Fruit fly (Drosophila melanogaster) whole organism, pupa: Measurements from ENCODE around the gene Hnf4.

Source experiments
- CG34367 ChIP-seq: fragments of 200-800 bp; sonication (Bioruptor generic); optimal IDR thresholded peaks from 2 replicates; lab custom pipeline; 2018; ENCODE audit warnings: missing biosample characterization, mild to moderate bottlenecking, missing genetic modification characterization
- gl ChIP-seq: fragments of 200-800 bp; sonication (Bioruptor generic); optimal IDR thresholded peaks from 2 replicates; lab custom pipeline; 2018; ENCODE audit warnings: missing biosample characterization, mild to moderate bottlenecking, missing genetic modification characterization

DNA sequence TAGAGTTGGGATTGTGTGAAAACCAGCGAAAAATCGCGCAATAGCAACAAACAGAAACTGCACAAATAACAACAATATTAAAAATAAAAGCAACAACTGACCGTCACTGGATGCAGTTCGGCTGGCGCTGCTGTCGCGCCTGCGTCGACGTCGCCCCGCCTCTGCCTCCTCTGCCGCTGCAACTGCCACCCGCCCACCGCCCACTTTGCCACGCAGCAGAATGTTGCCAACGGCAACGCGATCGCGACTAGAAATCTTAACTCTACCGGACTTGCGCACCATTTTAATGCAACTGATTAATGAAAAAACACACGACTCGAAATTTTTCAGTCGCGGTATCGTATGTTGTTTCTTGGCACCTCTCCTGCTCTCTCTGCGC is 18.5 kb downstream of the Hnf4 start:
- no peak for TF ChIP-seq CG34367 (tag; lab: Kevin White, UChicago)
- TF ChIP-seq gl (tag; lab: Kevin White, UChicago): no peak
